Worm (Caenorhabditis elegans) whole organism, midembryonic: ENCODE results near the gene snb-5.

ENCODE experiments used
- T22C8.4 ChIP-seq: fragments of 200-800 bp; sonication (Bioruptor generic); IDR thresholded peaks from 2 replicates; pipeline ENCODE4 v1.3.6; 2022; ENCODE audit warnings: missing genetic modification characterization, missing compliant biosample characterization
- cog-1 ChIP-seq: sonication (generic microtip); optimal IDR thresholded peaks from 2 replicates; lab custom pipeline; 2016; ENCODE audit warnings: missing genetic modification characterization, missing compliant biosample characterization
- flt-1 ChIP-seq: fragments of 200-800 bp; sonication (Bioruptor generic); IDR thresholded peaks from 2 replicates; pipeline ENCODE4 v1.3.6; 2022; ENCODE audit warnings: missing genetic modification characterization, missing compliant biosample characterization
- klf-2 ChIP-seq: fragments of 200-800 bp; sonication (Bioruptor generic); conservative IDR thresholded peaks from 2 replicates; pipeline ENCODE4 v1.3.6; 2022; ENCODE audit warnings: missing genetic modification reagents, missing genetic modification characterization, missing compliant biosample characterization
- med-1 ChIP-seq: sonication (generic microtip); optimal IDR thresholded peaks from 2 replicates; lab custom pipeline; 2017; ENCODE audit warnings: missing genetic modification characterization, mild to moderate bottlenecking, missing compliant biosample characterization, antibody characterized with exemption, missing genetic modification reagents; ENCODE audit not compliant: insufficient read depth
- ref-1 ChIP-seq: fragments of 200-800 bp; sonication (Bioruptor generic); conservative IDR thresholded peaks from 2 replicates; pipeline ENCODE4 v1.3.6; 2022; ENCODE audit warnings: missing genetic modification reagents, missing genetic modification characterization, missing compliant biosample characterization
- tab-1 ChIP-seq: fragments of 200-800 bp; sonication (Bioruptor generic); IDR thresholded peaks from 2 replicates; pipeline ENCODE4 v1.3.6; 2022; ENCODE audit warnings: missing genetic modification characterization, missing compliant biosample characterization
- ztf-23 ChIP-seq: fragments of 200-800 bp; sonication (Bioruptor generic); IDR thresholded peaks from 2 replicates; pipeline ENCODE4 v1.3.6; 2022; ENCODE audit warnings: missing genetic modification reagents, missing genetic modification characterization, missing compliant biosample characterization
- ztf-29 ChIP-seq: fragments of 200-800 bp; sonication (Bioruptor generic); IDR thresholded peaks from 2 replicates; pipeline ENCODE4 v1.3.6; 2022; ENCODE audit warnings: missing genetic modification reagents, missing genetic modification characterization, missing compliant biosample characterization

- TF ChIP-seq T22C8.4 (no peak), ztf-23 (no peak), ztf-29 (GFP tag; lab: Robert Waterston, UW) (no peak), cog-1 (tag; lab: Kevin White, UChicago) (no peak), ref-1 (GFP tag; lab: Robert Waterston, UW) (no peak), flt-1 (GFP tag; lab: Robert Waterston, UW) (no peak), tab-1 (GFP tag; lab: Robert Waterston, UW) (no peak), med-1 (GFP tag; lab: Kevin White, UChicago) (no peak), klf-2 (no peak)
These were observed 41.2 kb downstream of the snb-5 start, which contains the start of the genes pbs-6 and cids-1 for ce11 chrIII:8244052-8244451.
